Worm (Caenorhabditis elegans) whole organism, L4/young adult: ENCODE results near the gene C54D10.9.

Experiments
- W03F9.2 ChIP-seq: fragments of 150-350 bp; optimal IDR thresholded peaks from 2 replicates; lab custom pipeline; 2014; ENCODE audit warnings: missing biosample characterization, missing genetic modification characterization
- dao-5 ChIP-seq: sonication (generic microtip); optimal IDR thresholded peaks from 2 replicates; lab custom pipeline; 2016; ENCODE audit warnings: missing genotype, missing genetic modification characterization, moderate library complexity, missing compliant biosample characterization
- him-1 ChIP-seq: sonication (generic microtip); optimal IDR thresholded peaks from 2 replicates; lab custom pipeline; 2016; ENCODE audit warnings: missing genotype, missing genetic modification reagents, missing genetic modification characterization, missing compliant biosample characterization

The C54D10.9 gene

DNA sequence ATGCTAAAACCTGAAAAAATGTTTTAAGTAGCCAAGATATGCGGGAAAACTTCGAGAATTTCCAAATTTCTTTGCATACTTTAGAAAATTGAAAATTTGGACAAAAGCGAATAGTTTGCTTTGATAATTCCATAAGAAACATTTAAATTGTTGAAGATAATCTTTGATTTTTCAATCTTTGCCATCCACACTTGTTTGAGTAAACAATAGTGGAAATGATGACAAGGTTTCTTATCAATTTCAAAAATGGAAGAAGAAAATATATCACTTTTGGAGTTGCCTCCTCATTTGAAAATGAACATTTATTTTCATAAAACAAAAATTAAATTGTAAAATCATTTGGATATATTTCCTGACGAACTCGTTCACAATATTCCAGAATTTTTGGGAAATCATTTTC is 32.6 kb upstream of the C54D10.9 start:
- TF ChIP-seq dao-5 (tag; lab: Kevin White, UChicago) (no peak), W03F9.2 (tag; lab: Kevin White, UChicago) (no peak), him-1 (tag; lab: Kevin White, UChicago) (no peak)

DNA sequence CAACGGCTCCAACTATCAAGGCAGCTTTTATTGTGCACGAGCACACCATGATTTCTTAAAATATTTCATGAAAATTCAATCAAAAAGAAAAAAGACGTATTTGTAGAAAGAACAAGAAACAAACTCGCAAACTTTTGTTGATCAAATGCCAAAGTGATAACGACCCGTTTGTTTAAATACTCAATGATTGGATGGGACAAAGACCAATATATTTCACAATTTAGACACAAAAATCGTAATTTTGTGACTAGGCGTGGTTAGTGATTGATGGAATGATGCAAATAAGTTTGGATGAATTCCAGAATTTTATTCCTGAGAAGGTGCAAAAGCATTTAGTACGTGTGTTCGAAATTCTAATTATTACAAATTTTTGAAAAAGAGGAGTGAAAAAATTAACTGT is 31.3 kb upstream of the C54D10.9 start, which contains the start of gene cdr-2:
cdr-2 (minus strand) TSS at position 54 of the 400 bp plus-strand sequence.
- no peak for TF ChIP-seq W03F9.2 (tag; lab: Kevin White, UChicago)
- TF ChIP-seq dao-5 (tag; lab: Kevin White, UChicago) = no peak
- no peak for TF ChIP-seq him-1 (tag; lab: Kevin White, UChicago)

DNA sequence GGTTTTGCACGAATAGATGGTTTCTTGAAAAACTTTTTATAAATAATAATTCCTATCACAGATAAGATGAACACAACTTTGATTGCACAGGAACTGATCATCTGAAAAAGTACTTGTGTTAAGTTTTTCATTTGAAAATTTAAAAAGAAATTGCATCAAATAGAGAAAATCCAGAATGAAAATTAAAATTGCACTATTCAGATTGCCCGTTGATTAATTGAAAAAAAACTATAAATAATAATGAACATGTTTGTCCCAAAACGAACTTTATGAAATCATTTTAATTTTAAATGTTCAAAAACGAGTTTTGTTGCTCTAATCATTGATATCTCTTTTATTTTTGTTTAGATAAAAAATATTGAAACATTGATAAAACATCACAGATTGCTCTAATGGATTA is 29.7 kb upstream of the C54D10.9 start, which contains the start of gene cdr-3:
cdr-3 (minus strand) TSS at position 101 of the 400 bp plus-strand sequence.
- TF ChIP-seq dao-5 (tag; lab: Kevin White, UChicago) (no peak), him-1 (tag; lab: Kevin White, UChicago) (no peak), W03F9.2 (tag; lab: Kevin White, UChicago) (no peak)

DNA sequence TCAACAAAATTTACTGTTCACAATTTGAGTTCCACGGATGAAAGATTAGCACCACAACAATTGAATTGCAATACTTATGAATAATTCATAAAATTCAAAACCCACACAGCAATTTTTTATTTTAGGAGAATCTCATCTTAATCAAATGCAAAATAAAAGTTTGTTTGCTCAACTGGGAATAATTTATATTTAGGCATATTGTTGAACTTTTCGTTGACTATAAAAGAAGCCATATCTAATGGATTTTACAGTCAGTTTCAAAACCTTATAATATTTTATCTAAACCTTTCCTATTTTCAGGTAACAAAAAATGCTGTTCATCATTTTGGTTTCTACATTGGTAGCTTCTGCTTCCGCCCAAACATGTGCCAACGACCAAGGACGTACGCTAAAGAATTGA is 28.7 kb upstream of the C54D10.9 start, which contains the start of gene C54D10.3:
C54D10.3 (plus strand) TSS at position 301 of the 400 bp plus-strand sequence.
- no peak for TF ChIP-seq dao-5 (tag; lab: Kevin White, UChicago)
- no peak for TF ChIP-seq him-1 (tag; lab: Kevin White, UChicago)

DNA sequence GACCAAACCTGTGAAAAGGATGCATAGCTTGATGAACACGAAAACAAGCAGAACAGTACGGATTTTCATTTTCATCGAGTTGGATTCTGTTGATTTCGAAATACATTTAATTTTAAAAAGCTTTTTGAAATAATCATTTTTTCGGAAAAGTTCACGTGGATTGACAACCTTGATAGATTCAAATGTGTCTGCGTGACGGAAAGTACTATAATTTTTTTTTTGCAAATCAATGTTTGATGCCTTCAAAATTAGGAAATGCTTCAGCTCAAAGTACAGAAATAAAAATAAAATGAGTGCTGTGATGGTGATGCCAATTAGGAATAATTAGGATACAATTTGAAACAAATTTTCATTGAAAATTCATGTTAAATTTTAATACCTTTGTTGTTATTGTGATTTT is 26.1 kb upstream of the C54D10.9 start, which contains the start of gene C54D10.4:
C54D10.4 (minus strand) TSS at position 101 of the 400 bp plus-strand sequence.
- no peak for TF ChIP-seq dao-5 (tag; lab: Kevin White, UChicago)
- TF ChIP-seq him-1 (tag; lab: Kevin White, UChicago) = no peak
- no peak for TF ChIP-seq W03F9.2 (tag; lab: Kevin White, UChicago)

DNA sequence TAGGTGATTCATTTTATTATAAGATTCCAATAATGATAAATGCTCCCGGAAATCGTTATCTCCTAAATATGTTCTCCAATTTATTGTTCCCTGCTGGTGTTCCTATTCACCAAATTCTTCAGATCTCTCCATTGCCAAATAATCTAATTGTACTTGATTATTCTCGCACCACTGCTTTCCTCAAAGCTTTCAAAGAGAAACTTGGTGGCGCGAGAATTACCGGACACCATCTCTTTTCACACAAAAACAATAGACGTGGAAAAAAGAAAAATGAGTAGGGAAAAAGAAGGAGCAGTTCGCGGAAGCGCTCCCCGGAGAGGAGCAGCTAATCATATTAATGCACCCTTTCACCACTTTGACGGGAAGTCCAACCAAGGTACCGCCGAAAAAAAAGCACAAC is 25.6 kb upstream of the C54D10.9 start:
- TF ChIP-seq W03F9.2 (tag; lab: Kevin White, UChicago) (no peak), dao-5 (tag; lab: Kevin White, UChicago) (no peak), him-1 (tag; lab: Kevin White, UChicago) (no peak)

DNA sequence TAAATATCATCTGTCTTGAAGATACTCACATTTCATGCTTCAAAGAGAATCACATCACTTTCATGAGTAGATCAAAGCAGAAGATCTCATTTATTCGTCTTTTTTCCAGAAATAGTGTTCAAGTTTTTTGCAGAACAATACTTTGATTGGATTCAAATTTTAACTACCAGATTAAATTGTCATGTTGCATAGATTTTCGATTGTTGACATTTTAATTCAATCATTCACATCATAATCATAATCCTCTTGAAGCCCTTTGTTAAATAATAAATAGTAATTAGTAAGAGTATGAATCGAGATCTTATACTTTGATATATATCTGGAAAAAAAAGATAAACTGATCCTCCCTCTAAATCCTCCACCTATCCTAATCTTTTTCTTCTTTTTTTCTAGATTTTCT is 19.1 kb upstream of the C54D10.9 start:
- TF ChIP-seq him-1 (tag; lab: Kevin White, UChicago) = no peak
- TF ChIP-seq dao-5 (tag; lab: Kevin White, UChicago) = no peak
- TF ChIP-seq W03F9.2 (tag; lab: Kevin White, UChicago) = no peak

DNA sequence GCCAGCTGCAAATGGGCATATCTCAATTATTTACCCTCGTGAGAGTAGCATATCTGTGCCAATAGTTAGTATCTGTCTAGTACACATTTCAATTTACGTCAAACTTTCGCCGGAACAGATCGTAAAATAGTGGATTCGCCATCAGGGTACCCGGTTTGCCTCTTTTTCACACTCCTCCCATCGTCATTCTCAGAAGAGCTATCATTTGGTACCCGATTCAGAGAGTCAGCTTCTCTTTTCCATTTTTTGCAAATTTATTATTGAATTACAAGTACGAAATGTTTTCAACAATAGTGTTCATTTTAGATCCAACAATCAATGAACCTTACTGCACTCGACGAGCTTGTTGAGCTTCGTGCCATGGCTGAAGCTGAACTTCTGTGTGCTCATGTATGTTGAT is 17.9 kb upstream of the C54D10.9 start, which contains the start of gene C54D10.5:
C54D10.5 (plus strand) TSS at position 301 of the 400 bp plus-strand sequence.
- TF ChIP-seq him-1 (tag; lab: Kevin White, UChicago) = no peak
- TF ChIP-seq dao-5 (tag; lab: Kevin White, UChicago) = no peak

DNA sequence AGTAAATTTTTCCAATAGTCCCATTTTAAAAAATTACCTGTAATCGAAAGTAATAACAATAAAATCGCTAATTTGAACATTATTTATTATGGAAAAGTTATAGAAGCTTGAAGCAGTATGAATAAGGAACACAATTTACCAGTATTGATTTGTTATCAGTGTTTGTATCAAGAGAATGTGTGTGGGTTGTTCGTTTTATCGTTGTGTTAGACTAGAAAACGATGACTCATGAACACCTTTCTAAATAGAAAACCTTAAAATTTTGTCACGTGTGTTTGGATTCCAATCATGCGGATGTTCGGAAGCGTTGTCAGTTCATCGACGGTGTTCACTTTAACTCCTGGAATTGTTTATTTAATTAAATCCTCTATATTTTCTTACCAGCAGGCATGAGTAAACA is 14.8 kb upstream of the C54D10.9 start, which contains the start of gene C54D10.13:
C54D10.13 (minus strand) TSS at position 179 of the 400 bp plus-strand sequence.
- TF ChIP-seq him-1 (tag; lab: Kevin White, UChicago) (no peak), W03F9.2 (tag; lab: Kevin White, UChicago) (no peak), dao-5 (tag; lab: Kevin White, UChicago) (no peak)

DNA sequence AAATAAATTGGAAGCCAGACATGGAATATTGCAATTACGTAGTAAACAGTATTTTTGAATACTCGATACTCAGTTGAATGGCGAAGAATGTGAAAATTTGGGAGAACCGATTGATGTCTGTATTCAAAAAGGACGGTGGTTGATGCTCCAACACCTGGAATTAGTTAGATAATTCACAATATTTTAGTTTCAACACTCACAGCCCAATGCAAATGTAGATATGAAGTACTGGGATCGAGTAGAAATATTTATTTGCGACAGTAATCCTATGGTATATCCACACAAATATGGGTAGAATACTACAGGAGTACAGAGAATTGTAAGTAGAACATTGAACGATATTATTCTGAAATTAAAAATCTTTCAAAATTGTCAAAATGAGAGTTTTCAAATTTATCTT is 13.8 kb upstream of the C54D10.9 start:
- TF ChIP-seq him-1 (tag; lab: Kevin White, UChicago) = no peak
- no peak for TF ChIP-seq W03F9.2 (tag; lab: Kevin White, UChicago)
- TF ChIP-seq dao-5 (tag; lab: Kevin White, UChicago) = no peak

DNA sequence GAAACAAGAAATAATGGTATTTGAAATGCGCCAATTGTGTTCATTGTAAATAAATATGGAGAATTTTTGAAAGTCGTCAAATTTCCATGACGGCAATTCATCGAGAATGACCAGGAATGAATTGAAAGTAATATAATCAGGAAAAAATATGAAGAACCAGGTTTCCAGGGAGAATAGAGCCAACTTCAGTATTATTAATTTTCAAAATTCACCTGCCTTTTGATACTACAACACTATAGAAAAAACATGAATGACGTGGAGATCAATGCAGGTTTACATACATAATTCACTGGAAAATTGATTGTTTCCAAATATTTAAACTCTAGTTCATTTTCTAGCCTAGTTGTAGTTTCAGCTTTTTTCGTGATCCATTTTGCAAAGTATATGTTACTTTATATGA is 13.2 kb upstream of the C54D10.9 start, which contains the start of gene srh-25:
srh-25 (minus strand) TSS at position 101 of the 400 bp plus-strand sequence.
- TF ChIP-seq him-1 (tag; lab: Kevin White, UChicago) (no peak), W03F9.2 (tag; lab: Kevin White, UChicago) (no peak), dao-5 (tag; lab: Kevin White, UChicago) (no peak)

DNA sequence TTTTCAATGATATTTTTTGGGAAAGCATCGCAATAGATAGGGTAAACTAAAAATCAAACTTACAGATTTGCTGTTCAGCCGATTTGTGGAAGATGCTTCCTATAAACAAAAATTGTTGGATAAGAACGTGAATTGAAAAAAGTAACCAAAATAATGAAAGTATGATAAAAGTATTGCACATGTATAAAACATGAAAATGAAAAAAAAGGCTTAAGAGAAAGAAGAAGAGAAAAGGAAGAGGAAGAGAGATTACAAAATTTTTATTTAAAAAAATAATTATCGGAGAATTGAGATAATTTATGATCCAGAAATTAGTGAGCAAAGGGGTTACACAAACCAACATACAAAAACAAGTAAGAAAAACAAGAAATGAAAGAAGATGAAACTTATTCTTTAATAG is 5.5 kb upstream of the C54D10.9 start, which contains the start of gene pals-37:
pals-37 (minus strand) TSS at position 101 of the 400 bp plus-strand sequence.
- TF ChIP-seq him-1 (tag; lab: Kevin White, UChicago) (no peak), W03F9.2 (tag; lab: Kevin White, UChicago) (no peak), dao-5 (tag; lab: Kevin White, UChicago) (no peak)

DNA sequence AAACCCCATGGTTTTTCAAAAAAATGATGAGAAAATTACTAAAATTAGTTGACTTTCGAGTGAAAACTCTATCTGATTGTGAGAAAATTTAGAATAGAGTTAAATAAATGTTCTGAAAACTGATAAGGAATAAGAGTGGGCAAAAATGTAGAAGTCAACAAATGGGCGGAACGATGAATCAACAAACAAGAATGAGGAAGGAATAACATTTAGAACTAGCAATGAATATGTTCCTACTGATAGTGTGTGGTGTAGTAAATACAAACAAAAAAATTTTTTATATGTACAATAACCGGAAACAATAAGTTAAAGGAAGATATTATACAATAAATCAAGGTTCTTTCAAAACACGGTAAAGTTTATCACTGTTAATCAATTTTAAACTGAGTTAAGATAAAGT is 3.2 kb upstream of the C54D10.9 start, which contains the start of gene pals-39:
pals-39 (minus strand) TSS at position 101 of the 400 bp plus-strand sequence.
- no peak for TF ChIP-seq dao-5 (tag; lab: Kevin White, UChicago)
- no peak for TF ChIP-seq him-1 (tag; lab: Kevin White, UChicago)
- TF ChIP-seq W03F9.2 (tag; lab: Kevin White, UChicago) = no peak

DNA sequence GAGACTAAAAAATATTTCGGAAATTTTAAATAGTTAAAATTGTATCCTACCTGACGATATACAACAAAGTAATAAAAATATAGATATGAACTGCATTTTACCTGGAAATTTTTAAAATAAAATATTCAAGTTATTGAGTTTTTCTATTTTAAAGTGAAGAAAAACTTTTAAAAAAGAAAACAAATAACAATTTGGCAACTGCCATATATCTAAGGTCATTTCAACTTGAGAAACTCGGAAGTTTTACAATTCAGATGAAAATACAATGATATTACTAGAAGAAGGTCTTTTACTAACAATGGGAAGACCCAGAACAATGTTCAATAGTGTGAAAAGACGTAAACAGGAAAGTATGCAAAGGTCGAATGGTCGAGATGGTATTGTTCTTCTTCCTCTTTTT is 2.9 kb downstream of the C54D10.9 start, which contains the start of gene C54D10.10:
C54D10.10 (minus strand) TSS at position 101 of the 400 bp plus-strand sequence.
- TF ChIP-seq W03F9.2 (tag; lab: Kevin White, UChicago) = no peak
- no peak for TF ChIP-seq him-1 (tag; lab: Kevin White, UChicago)
- TF ChIP-seq dao-5 (tag; lab: Kevin White, UChicago) = no peak
